Worm (Caenorhabditis elegans) whole organism, L3 larva: Measurements from ENCODE around the gene spp-21.

Experiments
- R02D3.7 ChIP-seq: fragments of 150-350 bp; optimal IDR thresholded peaks from 2 replicates; lab custom pipeline; 2014; ENCODE audit warnings: missing biosample characterization, missing genetic modification characterization
- ZK546.5 ChIP-seq: sonication (generic microtip); optimal IDR thresholded peaks from 2 replicates; lab custom pipeline; 2017; ENCODE audit warnings: missing biosample characterization, missing genetic modification characterization
- ama-1 ChIP-seq: fragments of 150-350 bp; optimal IDR thresholded peaks from 2 replicates; lab custom pipeline; 2018
- ceh-16 ChIP-seq: sonication (generic microtip); optimal IDR thresholded peaks from 2 replicates; lab custom pipeline; 2017; ENCODE audit warnings: missing biosample characterization, missing genetic modification characterization
- ceh-28 ChIP-seq: fragments of 150-350 bp; optimal IDR thresholded peaks from 2 replicates; lab custom pipeline; 2014; ENCODE audit warnings: missing biosample characterization, missing genetic modification reagents, missing genetic modification characterization
- ceh-82 ChIP-seq: fragments of 150-350 bp; optimal IDR thresholded peaks from 2 replicates; lab custom pipeline; 2014; ENCODE audit warnings: missing biosample characterization, missing genetic modification characterization
- ceh-9 ChIP-seq: sonication (generic microtip); optimal IDR thresholded peaks from 2 replicates; lab custom pipeline; 2018; ENCODE audit warnings: missing biosample characterization, missing genetic modification characterization
- daf-12 ChIP-seq: fragments of 150-350 bp; optimal IDR thresholded peaks from 2 replicates; lab custom pipeline; 2014; ENCODE audit warnings: missing biosample characterization, missing genetic modification reagents, missing genetic modification characterization
- egl-5 ChIP-seq: fragments of 150-350 bp; optimal IDR thresholded peaks from 2 replicates; lab custom pipeline; 2017; ENCODE audit warnings: missing biosample characterization, missing genetic modification reagents, missing genetic modification characterization, inconsistent platforms
- elt-1 ChIP-seq: fragments of 150-350 bp; optimal IDR thresholded peaks from 2 replicates; lab custom pipeline; 2014; ENCODE audit warnings: missing biosample characterization, missing genetic modification characterization
- elt-2 ChIP-seq: sonication (generic microtip); optimal IDR thresholded peaks from 2 replicates; lab custom pipeline; 2016; ENCODE audit warnings: missing genetic modification reagents, mild to moderate bottlenecking, missing genetic modification characterization, missing compliant biosample characterization
- elt-3 ChIP-seq, 3 experiments: fragments of 150-350 bp in 1 of 3; sonication (generic microtip) in 2 of 3; optimal IDR thresholded peaks; 2 replicates in 2 of 3; 4 replicates in 1 of 3; lab custom pipeline; 2014 to 2017; ENCODE audit warnings: missing biosample characterization in 3 of 3, missing genetic modification characterization in 3 of 3
- eor-1 ChIP-seq, 2 experiments: fragments of 150-350 bp; optimal IDR thresholded peaks; 2 replicates each; lab custom pipeline; 2014 to 2018; ENCODE audit warnings: missing biosample characterization in 2 of 2, missing genetic modification characterization in 2 of 2
- fkh-10 ChIP-seq: sonication (generic microtip); optimal IDR thresholded peaks from 2 replicates; lab custom pipeline; 2017; ENCODE audit warnings: missing biosample characterization, missing genetic modification reagents, missing genetic modification characterization
- fkh-2 ChIP-seq: fragments of 150-350 bp; optimal IDR thresholded peaks from 2 replicates; lab custom pipeline; 2014; ENCODE audit warnings: missing biosample characterization, missing genetic modification reagents, missing genetic modification characterization
- fos-1 ChIP-seq: fragments of 150-350 bp; optimal IDR thresholded peaks from 2 replicates; lab custom pipeline; 2014; ENCODE audit warnings: missing biosample characterization, missing genetic modification characterization
- hmg-11 ChIP-seq: sonication (generic microtip); optimal IDR thresholded peaks from 2 replicates; lab custom pipeline; 2016; ENCODE audit warnings: missing genetic modification characterization, missing compliant biosample characterization
- jun-1 ChIP-seq: fragments of 150-350 bp; optimal IDR thresholded peaks from 2 replicates; lab custom pipeline; 2014; ENCODE audit warnings: missing biosample characterization, missing genetic modification reagents, missing genetic modification characterization
- lin-15B ChIP-seq: fragments of 150-350 bp; optimal IDR thresholded peaks from 2 replicates; lab custom pipeline; 2014; ENCODE audit warnings: missing biosample characterization, missing genetic modification characterization
- lin-39 ChIP-seq: fragments of 150-350 bp; optimal IDR thresholded peaks from 2 replicates; lab custom pipeline; 2018; ENCODE audit warnings: missing biosample characterization, missing genetic modification reagents, missing genetic modification characterization
- lsy-12 ChIP-seq: sonication (generic microtip); optimal IDR thresholded peaks from 2 replicates; lab custom pipeline; 2016; ENCODE audit warnings: mild to moderate bottlenecking, missing genetic modification characterization, missing compliant biosample characterization
- mdl-1 ChIP-seq: fragments of 150-350 bp; optimal IDR thresholded peaks from 2 replicates; lab custom pipeline; 2014; ENCODE audit warnings: missing biosample characterization, missing genetic modification characterization
- mml-1 ChIP-seq: fragments of 150-350 bp; sonication (generic microtip); optimal IDR thresholded peaks from 3 replicates; lab custom pipeline; 2014; ENCODE audit warnings: missing biosample characterization, missing genetic modification characterization
- nfya-1 ChIP-seq: sonication (generic microtip); optimal IDR thresholded peaks from 2 replicates; lab custom pipeline; 2017; ENCODE audit warnings: missing genetic modification characterization, mild to moderate bottlenecking, missing compliant biosample characterization, antibody characterized with exemption, moderate library complexity; ENCODE audit not compliant: insufficient read depth
- nhr-11 ChIP-seq: fragments of 150-350 bp; optimal IDR thresholded peaks from 2 replicates; lab custom pipeline; 2014; ENCODE audit warnings: missing biosample characterization, missing genetic modification characterization
- nhr-12 ChIP-seq: fragments of 150-350 bp; optimal IDR thresholded peaks from 2 replicates; lab custom pipeline; 2014; ENCODE audit warnings: missing biosample characterization, missing genetic modification characterization
- nhr-23 ChIP-seq: fragments of 150-350 bp; optimal IDR thresholded peaks from 2 replicates; lab custom pipeline; 2014; ENCODE audit warnings: missing biosample characterization, missing genetic modification reagents, missing genetic modification characterization
- nhr-237 ChIP-seq: fragments of 150-350 bp; optimal IDR thresholded peaks from 2 replicates; lab custom pipeline; 2014; ENCODE audit warnings: missing biosample characterization, missing genetic modification characterization
- nhr-25 ChIP-seq: sonication (generic microtip); optimal IDR thresholded peaks from 2 replicates; lab custom pipeline; 2017; ENCODE audit warnings: missing biosample characterization, missing genetic modification characterization
- nhr-28 ChIP-seq: fragments of 150-350 bp; optimal IDR thresholded peaks from 2 replicates; lab custom pipeline; 2014; ENCODE audit warnings: missing biosample characterization, missing genetic modification characterization
- nhr-43 ChIP-seq: sonication (generic microtip); optimal IDR thresholded peaks from 2 replicates; lab custom pipeline; 2016; ENCODE audit warnings: mild to moderate bottlenecking, missing genetic modification characterization, missing compliant biosample characterization; ENCODE audit not compliant: poor library complexity, severe bottlenecking
- nhr-67 ChIP-seq: fragments of 150-350 bp; optimal IDR thresholded peaks from 2 replicates; lab custom pipeline; 2014; ENCODE audit warnings: missing biosample characterization, missing genetic modification characterization
- nhr-76 ChIP-seq: fragments of 150-350 bp; sonication (generic microtip); optimal IDR thresholded peaks from 5 replicates; lab custom pipeline; 2014; ENCODE audit warnings: missing biosample characterization, missing genetic modification characterization
- nhr-77 ChIP-seq: fragments of 150-350 bp; optimal IDR thresholded peaks from 2 replicates; lab custom pipeline; 2014; ENCODE audit warnings: missing biosample characterization, missing genetic modification characterization
- pha-4 ChIP-seq: fragments of 150-350 bp; optimal IDR thresholded peaks from 2 replicates; lab custom pipeline; 2014; ENCODE audit warnings: missing biosample characterization, missing genetic modification reagents, missing genetic modification characterization
- pqm-1 ChIP-seq: fragments of 150-350 bp; optimal IDR thresholded peaks from 2 replicates; lab custom pipeline; 2017; ENCODE audit warnings: missing biosample characterization, missing genetic modification characterization, inconsistent platforms
- sea-2 ChIP-seq: fragments of 150-350 bp; sonication (generic microtip); optimal IDR thresholded peaks from 4 replicates; lab custom pipeline; 2014; ENCODE audit warnings: missing biosample characterization, missing genetic modification reagents, missing genetic modification characterization
- tbx-2 ChIP-seq: sonication (generic microtip); optimal IDR thresholded peaks from 2 replicates; lab custom pipeline; 2016; ENCODE audit warnings: mild to moderate bottlenecking, missing genetic modification characterization, missing compliant biosample characterization
- unc-62 ChIP-seq: fragments of 150-350 bp; sonication (generic microtip); optimal IDR thresholded peaks from 4 replicates; lab custom pipeline; 2014; ENCODE audit warnings: missing biosample characterization, missing genetic modification reagents, missing genetic modification characterization
- zag-1 ChIP-seq: fragments of 150-350 bp; optimal IDR thresholded peaks from 2 replicates; lab custom pipeline; 2014; ENCODE audit warnings: missing biosample characterization, missing genetic modification characterization
- ztf-4 ChIP-seq: fragments of 150-350 bp; optimal IDR thresholded peaks from 2 replicates; lab custom pipeline; 2014; ENCODE audit warnings: missing biosample characterization, missing genetic modification characterization

spp-21 gene

DNA sequence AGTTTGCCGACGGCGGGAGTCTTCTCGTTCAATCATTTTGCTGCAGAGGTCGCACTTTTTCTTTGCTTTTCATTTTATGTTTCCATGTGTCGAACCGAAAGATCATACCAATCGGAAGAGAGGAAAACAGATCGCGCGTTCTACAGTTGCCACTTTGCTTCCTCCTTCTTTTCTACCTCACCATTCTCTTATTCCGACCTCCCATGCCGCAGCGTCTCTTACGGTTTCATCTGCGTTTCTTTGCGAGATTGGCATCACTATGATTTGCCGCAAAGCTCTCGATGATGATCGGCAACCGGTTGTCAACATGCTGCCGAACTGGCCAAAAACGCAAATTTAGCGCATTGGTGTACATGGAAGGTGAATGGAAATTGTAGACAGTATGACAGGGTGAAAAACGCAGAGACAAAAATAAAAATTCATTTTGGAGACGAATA, 15.8 kb upstream of the spp-21 start:
- no peak for TF ChIP-seq eor-1 (tag; optimal IDR thresholded peaks at IDR 0.05; lab: Kevin White, UChicago)
- TF ChIP-seq elt-2, result no peak
- no peak for TF ChIP-seq nhr-12
- TF ChIP-seq lin-39 (tag; lab: Kevin White, UChicago), result no peak
- TF ChIP-seq pha-4 (tag; lab: Kevin White, UChicago), result peak; percentile 40
- no peak for TF ChIP-seq nhr-76
- no peak for TF ChIP-seq fkh-2
- TF ChIP-seq mdl-1, result no peak
- no peak for TF ChIP-seq tbx-2 (tag; lab: Kevin White, UChicago)
- no peak for TF ChIP-seq nhr-23 (tag; lab: Kevin White, UChicago)
- no peak for TF ChIP-seq nhr-67 (tag; lab: Kevin White, UChicago)
- TF ChIP-seq nhr-25, result peak; percentile 80
- no peak for TF ChIP-seq nhr-237 (tag; lab: Kevin White, UChicago)
- TF ChIP-seq elt-1 (tag; lab: Kevin White, UChicago), result no peak
- TF ChIP-seq lin-15B (tag; lab: Kevin White, UChicago), result no peak
- TF ChIP-seq ZK546.5 (tag; lab: Kevin White, UChicago), result no peak
- TF ChIP-seq ceh-9, result no peak
- TF ChIP-seq egl-5 (tag; lab: Kevin White, UChicago), result no peak
- peak; percentile 34 for TF ChIP-seq nfya-1 (tag; lab: Kevin White, UChicago)
- TF ChIP-seq fkh-10 (GFP tag; lab: Kevin White, UChicago), result no peak
- TF ChIP-seq zag-1 (tag; lab: Kevin White, UChicago), result no peak
- TF ChIP-seq daf-12, result no peak
- TF ChIP-seq hmg-11 (tag; lab: Kevin White, UChicago), result peak; percentile 4
- TF ChIP-seq elt-3 (tag; optimal IDR thresholded peaks at IDR 0.05; lab: Kevin White, UChicago), result no peak
- no peak for TF ChIP-seq R02D3.7 (tag; lab: Kevin White, UChicago)
- no peak for TF ChIP-seq ztf-4
- TF ChIP-seq mml-1 (tag; lab: Kevin White, UChicago), result no peak
- TF ChIP-seq ama-1 (lab: Kevin White, UChicago), result no peak

DNA sequence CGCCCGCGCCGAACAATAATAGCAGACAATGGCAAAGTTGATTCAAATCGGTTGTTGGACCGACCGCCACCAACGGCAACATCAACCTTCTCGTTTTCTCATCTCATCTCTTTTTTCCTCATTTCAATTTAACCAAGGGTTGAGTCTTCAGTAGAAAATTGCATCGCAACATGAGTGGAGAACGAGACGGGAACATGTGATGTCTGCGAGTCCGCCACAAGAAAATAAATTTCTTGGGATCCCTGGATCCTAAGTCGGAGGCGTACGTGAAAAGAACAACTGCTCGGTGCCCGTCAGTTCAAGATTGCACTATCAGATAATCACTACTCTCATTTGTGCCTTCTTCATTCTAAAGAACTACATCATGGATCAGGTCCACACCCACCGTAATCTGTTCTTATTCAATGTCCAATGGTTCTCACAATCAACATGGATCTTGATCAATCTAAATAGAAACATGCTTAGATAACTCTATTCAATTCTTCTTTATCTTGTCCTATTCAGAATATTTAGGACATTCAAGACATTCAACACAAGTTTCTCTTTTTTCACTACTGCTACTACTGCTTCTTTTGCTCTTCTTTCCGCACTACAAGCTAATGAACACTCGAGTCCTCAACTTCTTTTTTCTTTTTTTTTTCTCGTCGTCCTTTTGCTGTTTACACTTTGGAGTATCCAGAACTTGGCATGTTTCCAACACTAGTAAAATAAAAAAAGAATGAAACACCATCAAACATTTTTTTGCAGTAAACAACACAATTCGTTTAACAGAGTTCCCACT, 15.1 kb upstream of the spp-21 start:
- TF ChIP-seq fkh-10 (GFP tag; lab: Kevin White, UChicago) (peak; percentile 65), ceh-28 (no peak), ceh-9 (no peak), egl-5 (tag; lab: Kevin White, UChicago) (peak; percentile 41), nhr-76 (no peak), pqm-1 (tag; lab: Kevin White, UChicago) (no peak), nfya-1 (tag; lab: Kevin White, UChicago) (peak; percentile 30), elt-3 (tag; optimal IDR thresholded peaks at IDR 0.05; lab: Kevin White, UChicago) (peak in 1 of 3 experiments; percentile 31), tbx-2 (tag; lab: Kevin White, UChicago) (no peak), ztf-4 (no peak)

DNA sequence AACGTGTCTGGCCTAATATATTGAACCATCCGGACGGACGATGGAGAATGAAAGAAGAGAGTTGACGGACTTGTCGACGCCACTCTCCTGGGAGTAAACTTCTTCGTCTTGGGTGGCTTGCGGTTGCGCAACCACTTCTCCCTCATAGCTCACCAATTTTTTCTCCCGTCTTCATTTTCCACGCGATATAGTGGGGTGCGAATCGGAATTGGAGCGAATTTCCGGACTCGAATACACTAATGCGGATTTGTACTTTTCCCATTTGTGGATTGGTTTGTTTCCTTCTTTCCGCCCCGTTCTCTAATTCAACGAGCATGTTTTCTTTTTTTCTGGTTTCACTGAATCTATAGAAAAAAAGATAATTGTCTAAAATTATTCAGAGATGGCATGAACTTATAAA, 14.2 kb upstream of the spp-21 start:
- TF ChIP-seq lin-39 (tag; lab: Kevin White, UChicago), result peak; percentile 17
- TF ChIP-seq elt-2, result no peak
- no peak for TF ChIP-seq jun-1 (tag; lab: Kevin White, UChicago)

DNA sequence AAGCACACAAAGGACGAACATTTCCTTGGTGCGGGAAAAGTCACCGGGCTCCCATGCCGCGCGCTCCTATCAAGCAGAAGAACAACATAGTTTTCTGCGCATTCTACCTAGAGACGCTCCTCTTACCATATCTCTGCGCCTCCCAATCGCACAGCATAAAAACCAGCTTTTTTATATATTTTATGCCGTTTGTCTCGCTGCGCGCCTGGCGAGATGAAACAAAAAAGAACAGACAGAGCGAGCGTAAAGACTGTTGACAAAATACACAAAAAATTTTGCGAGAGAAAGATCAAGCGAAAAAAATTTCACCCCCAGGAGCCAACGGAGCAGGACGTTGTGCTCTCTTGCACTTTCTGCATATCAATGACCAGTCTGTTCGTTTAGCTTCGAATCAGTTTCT, 12.2 kb upstream of the spp-21 start:
- no peak for TF ChIP-seq daf-12
- peak; percentile 65 for TF ChIP-seq ama-1 (lab: Kevin White, UChicago)
- TF ChIP-seq nhr-12, result no peak
- TF ChIP-seq pha-4 (tag; lab: Kevin White, UChicago), result peak; percentile 70

DNA sequence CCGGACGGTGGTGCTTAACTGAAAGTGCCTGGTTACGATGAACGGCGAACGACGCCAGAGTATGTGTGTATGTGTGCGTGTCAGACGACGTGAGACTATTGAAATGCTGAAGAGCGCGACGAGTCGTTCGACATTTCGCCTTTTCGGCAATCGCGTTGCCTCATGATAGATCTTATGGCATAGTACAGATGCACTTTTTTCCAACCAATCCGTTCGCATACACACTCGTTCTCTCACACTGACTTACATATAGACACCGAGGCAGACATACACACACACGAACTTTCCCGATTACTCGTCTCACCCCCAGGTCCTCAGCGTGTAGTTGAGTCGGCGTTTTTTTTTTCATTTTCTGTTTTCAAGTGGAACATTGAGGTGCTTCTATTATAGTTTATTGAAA, 11.2 kb upstream of the spp-21 start:
- TF ChIP-seq fos-1 (no peak), nfya-1 (tag; lab: Kevin White, UChicago) (peak; percentile 45), nhr-237 (tag; lab: Kevin White, UChicago) (no peak), hmg-11 (tag; lab: Kevin White, UChicago) (no peak), fkh-2 (no peak), lsy-12 (no peak), nhr-43 (tag; lab: Kevin White, UChicago) (peak; percentile 45), mml-1 (tag; lab: Kevin White, UChicago) (no peak), nhr-11 (tag; lab: Kevin White, UChicago) (no peak), eor-1 (tag; optimal IDR thresholded peaks at IDR 0.05; lab: Kevin White, UChicago) (no peak), mdl-1 (no peak), daf-12 (peak; percentile 77), ama-1 (lab: Kevin White, UChicago) (no peak), nhr-77 (no peak), tbx-2 (tag; lab: Kevin White, UChicago) (peak; percentile 32), sea-2 (GFP tag; lab: Kevin White, UChicago) (no peak), nhr-23 (tag; lab: Kevin White, UChicago) (no peak), fkh-10 (GFP tag; lab: Kevin White, UChicago) (no peak), elt-3 (tag; optimal IDR thresholded peaks at IDR 0.05; lab: Kevin White, UChicago) (no peak), jun-1 (tag; lab: Kevin White, UChicago) (no peak), unc-62 (GFP tag; lab: Kevin White, UChicago) (peak; percentile 49), ceh-82 (no peak), egl-5 (tag; lab: Kevin White, UChicago) (no peak), nhr-28 (tag; lab: Kevin White, UChicago) (no peak), ceh-16 (tag; lab: Kevin White, UChicago) (no peak), lin-15B (tag; lab: Kevin White, UChicago) (no peak)
